Fruit fly (Drosophila melanogaster) Kc167 (cell line): ENCODE results near the gene CG31674.

ENCODE experiments used
- Myc ChIP-seq: fragments of >200 bp; optimal IDR thresholded peaks from 2 replicates; lab custom pipeline; 2017; ENCODE audit warnings: missing external identifiers
- Sin3A ChIP-seq: fragments of >200 bp; optimal IDR thresholded peaks from 2 replicates; lab custom pipeline; 2018; ENCODE audit warnings: missing external identifiers
- h ChIP-seq: fragments of >200 bp; optimal IDR thresholded peaks from 3 replicates; lab custom pipeline; 2018; ENCODE audit warnings: missing external identifiers
- insv ChIP-seq: fragments of >200 bp; optimal IDR thresholded peaks from 3 replicates; lab custom pipeline; 2018; ENCODE audit warnings: missing external identifiers
- psq ChIP-seq: fragments of >200 bp; optimal IDR thresholded peaks from 2 replicates; lab custom pipeline; 2017; ENCODE audit warnings: missing external identifiers
- ttk ChIP-seq: sonication (Bioruptor generic); optimal IDR thresholded peaks from 2 replicates; lab custom pipeline; 2017; ENCODE audit warnings: missing external identifiers

The CG31674 gene

DNA sequence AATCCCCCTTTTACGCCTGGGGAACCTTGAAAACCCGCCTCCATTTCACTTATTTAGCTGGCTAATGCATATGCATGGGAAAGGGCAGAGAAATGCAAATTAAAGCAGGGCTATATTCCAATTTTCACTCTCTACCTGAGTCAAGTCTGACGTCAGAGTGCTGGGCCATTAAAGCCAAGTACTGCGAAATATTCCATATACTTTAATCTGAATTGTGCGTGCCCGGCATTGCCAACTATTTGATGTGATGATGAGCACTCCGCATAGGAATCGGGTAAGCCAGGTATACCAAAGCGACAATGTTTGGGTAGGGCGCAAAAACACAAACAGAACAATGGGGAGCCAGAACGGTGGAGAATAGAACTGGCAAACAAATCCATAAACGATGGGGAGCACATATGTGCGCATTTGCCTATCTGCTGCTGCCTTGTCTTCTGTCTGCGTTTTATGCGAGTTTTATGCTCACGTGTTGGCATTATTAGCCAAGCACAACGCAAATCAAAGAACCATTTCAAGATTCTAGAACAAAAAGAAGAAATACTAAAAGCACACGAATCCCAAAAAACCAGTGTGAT, 48.6 kb downstream of the CG31674 start:
- TF ChIP-seq insv (lab: Kevin White, UChicago), result no peak
- no peak for TF ChIP-seq psq (lab: Kevin White, UChicago)
- no peak for TF ChIP-seq ttk (lab: Kevin White, UChicago)
- no peak for TF ChIP-seq h
- TF ChIP-seq Sin3A (lab: Kevin White, UChicago), result no peak
- no peak for TF ChIP-seq Myc (lab: Kevin White, UChicago)

DNA sequence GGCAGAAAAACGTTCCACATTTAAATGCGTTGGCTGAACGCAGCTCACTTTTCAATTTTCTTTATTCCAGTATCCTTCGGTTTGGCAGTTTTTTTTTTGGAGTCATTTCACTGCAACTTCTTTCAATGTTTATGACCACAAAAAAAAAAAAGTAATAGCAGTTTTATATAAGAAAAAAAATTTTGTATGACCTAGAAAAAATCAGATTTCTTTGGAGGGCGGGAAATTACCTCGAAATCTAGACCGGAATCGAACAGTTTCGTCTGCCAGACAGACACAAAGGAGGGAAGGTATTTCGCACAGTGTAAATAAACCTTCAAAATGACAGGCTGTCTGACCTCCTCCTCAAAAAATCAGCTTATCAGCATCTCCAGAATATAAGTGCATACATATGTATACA, 49.4 kb downstream of the CG31674 start:
- TF ChIP-seq Sin3A (lab: Kevin White, UChicago), result no peak

DNA sequence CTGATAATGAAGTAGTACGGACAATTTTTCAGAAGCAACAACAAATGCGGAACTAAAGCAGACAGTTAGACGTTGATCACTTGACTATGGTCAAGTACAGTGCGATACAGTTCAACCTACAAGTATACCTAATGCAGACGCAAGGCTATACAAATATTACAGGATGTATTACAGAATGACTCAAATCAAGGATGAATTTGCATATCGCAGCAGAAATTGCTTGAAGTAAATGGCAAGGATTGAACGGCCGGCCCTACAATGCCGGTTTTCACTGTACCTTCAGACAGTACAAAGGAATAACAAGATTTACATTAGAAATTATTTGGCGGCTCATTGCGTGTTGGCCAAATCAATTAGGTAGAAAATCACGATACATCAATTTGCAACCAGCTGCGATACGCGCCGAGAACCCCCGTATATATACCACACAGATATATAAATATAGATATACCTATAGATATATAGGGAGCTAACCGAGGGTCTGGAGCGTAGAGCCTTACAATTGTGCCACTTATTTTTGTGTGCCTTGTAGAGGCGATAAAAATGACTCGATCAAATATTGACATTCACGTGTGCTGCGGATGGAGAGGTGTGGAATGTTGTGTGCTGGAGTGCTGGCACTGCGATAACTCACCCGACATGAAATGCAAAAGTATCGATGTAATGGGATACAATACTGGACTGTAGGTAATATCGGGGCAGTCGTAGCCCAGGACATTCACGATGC, 50.5 kb downstream of the CG31674 start:
- TF ChIP-seq insv (lab: Kevin White, UChicago) (no peak), h (no peak), Myc (lab: Kevin White, UChicago) (no peak), ttk (lab: Kevin White, UChicago) (no peak), Sin3A (lab: Kevin White, UChicago) (no peak), psq (lab: Kevin White, UChicago) (no peak)
